Worm (Caenorhabditis elegans): ENCODE results near the gene sav-1.
A peak's percentile ranks its signal among the peaks of the same experiment; 100 is the strongest.

sav-1 gene

ce11 chrX:2287092-2287491, at the start of gene sav-1:
Gene sav-1 (minus strand): TSS chrX:2287192.
- TF ChIP-seq Y22D7AL.16 (tag; optimal IDR thresholded peaks at IDR 0.05) (no peak), nhr-11 (tag; optimal IDR thresholded peaks at IDR 0.05) (no peak), pat-9 (tag; optimal IDR thresholded peaks at IDR 0.05) (no peak), che-1 (tag; optimal IDR thresholded peaks at IDR 0.05) (no peak), ceh-9 (tag; optimal IDR thresholded peaks at IDR 0.05) (no peak), ets-4 (tag; optimal IDR thresholded peaks at IDR 0.05) (no peak), zip-5 (tag; optimal IDR thresholded peaks at IDR 0.05) (no peak), hlh-8 (tag; optimal IDR thresholded peaks at IDR 0.05) (no peak), ceh-22 (tag; optimal IDR thresholded peaks at IDR 0.05) (no peak), pag-3 (tag; optimal IDR thresholded peaks at IDR 0.05; ENCODE audit: borderline replicate concordance) (no peak), mec-3 (tag; optimal IDR thresholded peaks at IDR 0.05; ENCODE audit: borderline replicate concordance) (no peak), pros-1 (tag; optimal IDR thresholded peaks at IDR 0.05) (no peak)

- TF ChIP-seq ttx-3 (tag; optimal IDR thresholded peaks at IDR 0.05) (no peak), F13H6.1 (tag; optimal IDR thresholded peaks at IDR 0.05) (no peak), rnt-1 (tag; optimal IDR thresholded peaks at IDR 0.05) (no peak)
Measured at ce11 chrX:2335384-2335783, 48.4 kb upstream of the sav-1 start, which contains the start of gene T01B6.1. Gene T01B6.1 (plus strand): TSS chrX:2335684.

ce11 chrX:2330494-2330893, 43.5 kb upstream of the sav-1 start:
- no peak for TF ChIP-seq sdc-2 (tag; optimal IDR thresholded peaks at IDR 0.05)
- TF ChIP-seq mec-3 (tag; optimal IDR thresholded peaks at IDR 0.05; ENCODE audit: borderline replicate concordance), result no peak
- peak; percentile 42 for TF ChIP-seq ref-2 (tag; optimal IDR thresholded peaks at IDR 0.05)

ce11 chrX:2328873-2329272, 41.9 kb upstream of the sav-1 start:
- no peak for TF ChIP-seq pqm-1 (tag; optimal IDR thresholded peaks at IDR 0.05)
- peak; percentile 69 for TF ChIP-seq ama-1 (optimal IDR thresholded peaks at IDR 0.05)
- TF ChIP-seq hlh-6 (tag; optimal IDR thresholded peaks at IDR 0.05), result no peak
- peak; percentile 16 for TF ChIP-seq tbx-2 (tag; optimal IDR thresholded peaks at IDR 0.05)
- peak; percentile 12 for TF ChIP-seq elt-2 (tag; optimal IDR thresholded peaks at IDR 0.05)

- TF ChIP-seq C38D4.7 (GFP tag; optimal IDR thresholded peaks at IDR 0.05) (no peak), hlh-15 (tag; optimal IDR thresholded peaks at IDR 0.05) (no peak), pha-2 (tag; optimal IDR thresholded peaks at IDR 0.05) (no peak), K09A11.1 (tag; optimal IDR thresholded peaks at IDR 0.05; ENCODE audit: insufficient read depth) (no peak), tbx-2 (tag; optimal IDR thresholded peaks at IDR 0.05) (no peak), hlh-30 (tag; optimal IDR thresholded peaks at IDR 0.05; ENCODE audit: insufficient read depth) (peak; percentile 34), madf-2 (tag; optimal IDR thresholded peaks at IDR 0.05) (no peak), ceh-6 (GFP tag; optimal IDR thresholded peaks at IDR 0.05) (peak; percentile 14), T23F11.4 (GFP tag; optimal IDR thresholded peaks at IDR 0.05) (no peak), pat-9 (tag; optimal IDR thresholded peaks at IDR 0.05) (peak; percentile 39), dve-1 (tag; optimal IDR thresholded peaks at IDR 0.05) (no peak), ceh-48 (tag; optimal IDR thresholded peaks at IDR 0.05) (no peak), F13H6.1 (tag; optimal IDR thresholded peaks at IDR 0.05) (no peak), hlh-6 (tag; optimal IDR thresholded peaks at IDR 0.05) (no peak), ets-4 (tag; optimal IDR thresholded peaks at IDR 0.05) (no peak), fkh-10 (GFP tag; optimal IDR thresholded peaks at IDR 0.05) (no peak), pax-1 (tag; optimal IDR thresholded peaks at IDR 0.05) (no peak), nhr-232 (tag; optimal IDR thresholded peaks at IDR 0.05) (no peak)
Measured at ce11 chrX:2321758-2322157, 34.8 kb upstream of the sav-1 start.

Data from whole organism, late embryonic.